Worm (Caenorhabditis elegans): ENCODE measurements around the gene snt-6.

ce11 chrII:721931-722330, 28.1 kb downstream of the snt-6 start:
- TF ChIP-seq pqm-1 (tag; optimal IDR thresholded peaks at IDR 0.05), result no peak
- TF ChIP-seq ceh-45 (GFP tag; IDR thresholded peaks at IDR 0.05), result no peak
- no peak for TF ChIP-seq ceh-24 (tag; optimal IDR thresholded peaks at IDR 0.05)
- no peak for TF ChIP-seq ama-1 (optimal IDR thresholded peaks at IDR 0.05)
- TF ChIP-seq rnt-1 (tag; optimal IDR thresholded peaks at IDR 0.05), result no peak
- no peak for TF ChIP-seq ceh-2 (tag; optimal IDR thresholded peaks at IDR 0.05)
- TF ChIP-seq ceh-9 (tag; optimal IDR thresholded peaks at IDR 0.05), result no peak
- no peak for TF ChIP-seq lin-11 (tag; optimal IDR thresholded peaks at IDR 0.05)
- no peak for TF ChIP-seq nhr-232 (tag; optimal IDR thresholded peaks at IDR 0.05)
- TF ChIP-seq fax-1 (tag; optimal IDR thresholded peaks at IDR 0.05), result no peak
- no peak for TF ChIP-seq syd-9 (tag; optimal IDR thresholded peaks at IDR 0.05)

Measured in whole organism, late embryonic.